Worm (Caenorhabditis elegans) whole organism, L4/young adult: ENCODE results near the gene T22C8.1.

Experiments used
- W03F9.2 ChIP-seq: fragments of 150-350 bp; optimal IDR thresholded peaks from 2 replicates; lab custom pipeline; 2014; ENCODE audit warnings: missing biosample characterization, missing genetic modification characterization
- dao-5 ChIP-seq: sonication (generic microtip); optimal IDR thresholded peaks from 2 replicates; lab custom pipeline; 2016; ENCODE audit warnings: missing genotype, missing genetic modification characterization, moderate library complexity, missing compliant biosample characterization
- him-1 ChIP-seq: sonication (generic microtip); optimal IDR thresholded peaks from 2 replicates; lab custom pipeline; 2016; ENCODE audit warnings: missing genotype, missing genetic modification reagents, missing genetic modification characterization, missing compliant biosample characterization

DNA sequence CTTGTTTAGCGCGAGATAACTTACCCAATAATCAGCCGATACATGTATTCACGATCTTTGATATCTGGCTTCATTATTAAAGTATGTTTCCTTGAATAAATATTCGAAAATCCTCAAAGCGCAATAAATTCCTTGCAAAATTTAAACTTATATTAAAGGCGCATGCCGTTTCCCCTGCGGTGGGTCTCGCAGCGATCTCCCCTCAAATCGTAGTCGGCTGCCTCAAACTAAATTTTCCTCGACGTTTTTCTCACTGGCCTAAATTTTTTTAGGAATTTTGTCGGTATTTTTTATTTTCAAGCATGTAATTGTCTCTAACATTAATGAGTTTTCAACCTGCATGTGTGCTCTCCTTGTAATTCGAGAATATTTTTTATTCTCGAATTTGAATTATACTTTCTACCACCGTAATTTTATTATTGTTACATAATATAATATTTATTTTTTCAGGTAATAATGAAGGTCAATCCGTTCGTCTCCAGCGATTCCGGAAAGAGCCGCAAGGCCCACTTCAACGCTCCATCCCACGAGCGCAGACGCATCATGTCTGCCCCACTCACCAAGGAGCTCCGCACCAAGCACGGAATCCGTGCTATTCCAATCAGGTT is 10.1 kb upstream of the T22C8.1 start, which contains the start of the genes cpf-1 and rpl-26:
- no peak for TF ChIP-seq him-1
- TF ChIP-seq W03F9.2 (tag; lab: Kevin White, UChicago), result no peak
- TF ChIP-seq dao-5 (tag; lab: Kevin White, UChicago), result no peak
